Worm (Caenorhabditis elegans): ENCODE measurements around the gene eftu-2.
A peak's percentile ranks its signal among the peaks of the same experiment; 100 is the strongest.

Gene eftu-2

DNA sequence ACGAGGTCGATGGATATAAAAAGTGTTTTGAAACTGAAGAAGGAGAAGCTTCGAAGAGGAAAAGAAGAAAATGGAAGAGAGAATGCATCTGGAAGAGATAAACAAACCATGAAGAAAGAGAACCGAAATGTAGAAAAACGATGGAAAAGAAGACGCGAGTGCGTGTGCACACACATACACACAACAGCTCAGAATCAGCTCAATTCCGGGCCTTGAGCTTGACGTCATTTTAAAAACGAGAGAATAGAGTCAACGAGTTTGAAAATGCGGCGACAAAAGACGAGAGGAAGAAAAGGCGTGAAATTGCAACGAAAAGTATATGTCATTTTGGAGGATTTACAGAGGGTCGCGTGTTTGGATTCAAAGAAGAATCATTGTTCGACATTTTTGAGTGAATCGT lies 9.7 kb upstream of the eftu-2 start (continued):
- TF ChIP-seq madf-9 (GFP tag; conservative IDR thresholded peaks at IDR 0.05) (no peak), spr-1 (tag; optimal IDR thresholded peaks at IDR 0.05) (no peak), lim-7 (GFP tag; IDR thresholded peaks at IDR 0.05) (no peak), mdt-29 (GFP tag; IDR thresholded peaks at IDR 0.05) (no peak), nhr-102 (tag; optimal IDR thresholded peaks at IDR 0.05) (no peak), hif-1 (tag; optimal IDR thresholded peaks at IDR 0.05) (no peak), lin-13 (GFP tag; optimal IDR thresholded peaks at IDR 0.05) (no peak), ZK337.2 (GFP tag; IDR thresholded peaks at IDR 0.05) (no peak), madf-5 (GFP tag; IDR thresholded peaks at IDR 0.05) (no peak), hlh-30 (tag; optimal IDR thresholded peaks at IDR 0.05; ENCODE audit: insufficient read depth) (peak; percentile 46), dmd-9 (GFP tag; IDR thresholded peaks at IDR 0.05) (no peak), F10B5.3 (tag; optimal IDR thresholded peaks at IDR 0.05) (no peak), F26F4.8 (GFP tag; conservative IDR thresholded peaks at IDR 0.05) (no peak), F37D6.2 (tag; optimal IDR thresholded peaks at IDR 0.05) (peak; percentile 2), fos-1 (tag; optimal IDR thresholded peaks at IDR 0.05) (no peak), nhr-6 (tag; optimal IDR thresholded peaks at IDR 0.05) (no peak), gei-8 (GFP tag; optimal IDR thresholded peaks at IDR 0.05) (no peak), daf-16 (GFP tag; optimal IDR thresholded peaks at IDR 0.05) (no peak), daf-16 (tag; optimal IDR thresholded peaks at IDR 0.05) (no peak), F49E8.2 (tag; optimal IDR thresholded peaks at IDR 0.05; ENCODE audit: borderline replicate concordance) (no peak), mdl-1 (tag; optimal IDR thresholded peaks at IDR 0.05) (peak in 1 of 2 experiments; percentile 34), ZK546.5 (tag; optimal IDR thresholded peaks at IDR 0.05) (no peak), fkh-10 (GFP tag; optimal IDR thresholded peaks at IDR 0.05) (no peak), ceh-32 (tag; optimal IDR thresholded peaks at IDR 0.05; ENCODE audit: poor library complexity) (no peak), T26A8.4 (GFP tag; IDR thresholded peaks at IDR 0.05) (no peak), lir-3 (tag; optimal IDR thresholded peaks at IDR 0.05) (no peak), nhr-41 (GFP tag; IDR thresholded peaks at IDR 0.05) (no peak), ceh-62 (tag; optimal IDR thresholded peaks at IDR 0.05) (no peak), ztf-7 (tag; optimal IDR thresholded peaks at IDR 0.05) (no peak), Y48G9A.11 (GFP tag; IDR thresholded peaks at IDR 0.05) (no peak), nhr-76 (tag; optimal IDR thresholded peaks at IDR 0.05) (no peak), ama-1 (optimal IDR thresholded peaks at IDR 0.05) (no peak), lin-38 (GFP tag; IDR thresholded peaks at IDR 0.05) (no peak), egl-27 (tag; optimal IDR thresholded peaks at IDR 0.05) (no peak), lin-15B (tag; optimal IDR thresholded peaks at IDR 0.05) (no peak), unc-130 (GFP tag; optimal IDR thresholded peaks at IDR 0.05) (no peak), nhr-237 (tag; optimal IDR thresholded peaks at IDR 0.05) (no peak), zfp-2 (tag; optimal IDR thresholded peaks at IDR 0.05) (no peak), F44E2.7 (GFP tag; IDR thresholded peaks at IDR 0.05) (no peak), vab-7 (GFP tag; IDR thresholded peaks at IDR 0.05) (no peak), D1046.2 (GFP tag; IDR thresholded peaks at IDR 0.05) (no peak), egl-43 (GFP tag; IDR thresholded peaks at IDR 0.05) (no peak), zfp-3 (GFP tag; conservative IDR thresholded peaks at IDR 0.05) (no peak), lin-29 (GFP tag; IDR thresholded peaks at IDR 0.05) (no peak), dmd-8 (GFP tag; IDR thresholded peaks at IDR 0.05) (no peak), zip-11 (GFP tag; IDR thresholded peaks at IDR 0.05) (no peak), Y75B8A.6 (GFP tag; IDR thresholded peaks at IDR 0.05) (no peak), nhr-48 (tag; optimal IDR thresholded peaks at IDR 0.05) (no peak), aly-2 (tag; optimal IDR thresholded peaks at IDR 0.05) (no peak), tag-97 (GFP tag; IDR thresholded peaks at IDR 0.05) (no peak), lsy-2 (tag; optimal IDR thresholded peaks at IDR 0.05) (peak in 1 of 2 experiments; percentile 46), nhr-111 (GFP tag; optimal IDR thresholded peaks at IDR 0.05) (no peak), spr-3 (GFP tag; optimal IDR thresholded peaks at IDR 0.05) (no peak)

Data from whole organism, L4 larva.